Worm (Caenorhabditis elegans): ENCODE data around the gene ZK637.4.

ZK637.4 gene

ce11 chrIII:8887184-8887801, 6.3 kb upstream of the ZK637.4 start, which contains the start of gene famh-136 (continued):
- TF ChIP-seq athp-1 (tag; optimal IDR thresholded peaks at IDR 0.05) = peak; percentile 12
- TF ChIP-seq ceh-27 (GFP tag; optimal IDR thresholded peaks at IDR 0.05) = peak; percentile 20
- peak; percentile 94 for TF ChIP-seq F23B12.7 (tag; optimal IDR thresholded peaks at IDR 0.05; ENCODE audit: insufficient read depth)
- TF ChIP-seq hrde-1 (tag; optimal IDR thresholded peaks at IDR 0.05; ENCODE audit: borderline replicate concordance) = no peak
- no peak for TF ChIP-seq T26A5.8 (tag; optimal IDR thresholded peaks at IDR 0.05)
- 0 out of 2 replicates have a peak, but pooled peaks have one; percentile 20 for TF ChIP-seq C06A6.2 (GFP tag; conservative IDR thresholded peaks at IDR 0.05)
- TF ChIP-seq B0019.2 (GFP tag; conservative IDR thresholded peaks at IDR 0.05) = peak; percentile 48; the same call in 1 of the 2 replicates
- TF ChIP-seq somi-1 (GFP tag; optimal IDR thresholded peaks at IDR 0.05) = peak; percentile 66
- peak; percentile 55; the same call in 1 of the 2 replicates for TF ChIP-seq F39B2.1 (GFP tag; IDR thresholded peaks at IDR 0.05)
- TF ChIP-seq F33H1.4 (GFP tag; IDR thresholded peaks at IDR 0.05) = peak; percentile 74
- no peak for TF ChIP-seq mxl-1 (tag; optimal IDR thresholded peaks at IDR 0.05)
- no peak for TF ChIP-seq F57A8.1 (GFP tag; optimal IDR thresholded peaks at IDR 0.05)
- TF ChIP-seq akir-1 (GFP tag; optimal IDR thresholded peaks at IDR 0.05) = no peak
- peak; percentile 76; the same call in 1 of the 2 replicates for TF ChIP-seq egl-44 (GFP tag; IDR thresholded peaks at IDR 0.05)
- TF ChIP-seq efl-1 (GFP tag; optimal IDR thresholded peaks at IDR 0.05) = peak; percentile 62
- peak; percentile 79 for TF ChIP-seq ztf-26 (tag; optimal IDR thresholded peaks at IDR 0.05)
- peak; percentile 90 for TF ChIP-seq lin-40 (tag; optimal IDR thresholded peaks at IDR 0.05)
- TF ChIP-seq hlh-12 (tag; optimal IDR thresholded peaks at IDR 0.05) = no peak
- peak; percentile 57 for TF ChIP-seq lir-1 (GFP tag; conservative IDR thresholded peaks at IDR 0.05)
- TF ChIP-seq tlf-1 (GFP tag; optimal IDR thresholded peaks at IDR 0.05) = peak; percentile 77

ce11 chrIII:8888956-8889355, 4.6 kb upstream of the ZK637.4 start, which contains the start of gene ZK637.14:
Gene ZK637.14, minus strand, starts transcription at chrIII:8889156.
- TF ChIP-seq cebp-2 (GFP tag; IDR thresholded peaks at IDR 0.05) (no peak), Y56A3A.18 (GFP tag; IDR thresholded peaks at IDR 0.05) (no peak), lir-1 (GFP tag; conservative IDR thresholded peaks at IDR 0.05) (no peak), cebp-1 (GFP tag; IDR thresholded peaks at IDR 0.05) (no peak), cebp-1 (tag; optimal IDR thresholded peaks at IDR 0.05) (peak; percentile 66), somi-1 (GFP tag; optimal IDR thresholded peaks at IDR 0.05) (no peak), ccch-3 (GFP tag; optimal IDR thresholded peaks at IDR 0.05) (no peak), T07F8.4 (tag; optimal IDR thresholded peaks at IDR 0.05) (no peak), ekl-4 (GFP tag; IDR thresholded peaks at IDR 0.05) (no peak), ceh-40 (GFP tag; IDR thresholded peaks at IDR 0.05) (no peak), B0336.3 (GFP tag; IDR thresholded peaks at IDR 0.05) (no peak), tlf-1 (GFP tag; optimal IDR thresholded peaks at IDR 0.05) (no peak), ztf-6 (GFP tag; IDR thresholded peaks at IDR 0.05) (no peak), egl-18 (GFP tag; IDR thresholded peaks at IDR 0.05) (no peak), atf-7 (tag; optimal IDR thresholded peaks at IDR 0.05) (no peak), gei-17 (GFP tag; optimal IDR thresholded peaks at IDR 0.05) (no peak), Y53G8AR.9 (GFP tag; conservative IDR thresholded peaks at IDR 0.05) (no peak), lin-40 (tag; optimal IDR thresholded peaks at IDR 0.05) (peak; percentile 1), ceh-100 (GFP tag; IDR thresholded peaks at IDR 0.05) (no peak), hmg-20 (GFP tag; IDR thresholded peaks at IDR 0.05) (no peak), lsy-27 (tag; optimal IDR thresholded peaks at IDR 0.05; ENCODE audit: borderline replicate concordance, insufficient read depth) (no peak), repo-1 (tag; optimal IDR thresholded peaks at IDR 0.05) (no peak), mes-4 (tag; optimal IDR thresholded peaks at IDR 0.05) (no peak), ztf-18 (tag; optimal IDR thresholded peaks at IDR 0.05) (peak; percentile 70), lag-1 (GFP tag; IDR thresholded peaks at IDR 0.05) (no peak), egl-44 (GFP tag; IDR thresholded peaks at IDR 0.05) (no peak), him-1 (tag; optimal IDR thresholded peaks at IDR 0.05) (no peak), ama-1 (optimal IDR thresholded peaks at IDR 0.05) (no peak), ama-1 (GFP tag; optimal IDR thresholded peaks at IDR 0.05) (no peak), dpff-1 (tag; optimal IDR thresholded peaks at IDR 0.05) (no peak), nhr-80 (tag; optimal IDR thresholded peaks at IDR 0.05) (peak; percentile 20), dox-1 (GFP tag; IDR thresholded peaks at IDR 0.05) (no peak), lin-54 (GFP tag; optimal IDR thresholded peaks at IDR 0.05) (peak; percentile 14)
